Fruit fly (Drosophila melanogaster): ENCODE data around the gene CG13983.

The CG13983 gene

dm6 chr2L:6283376-6283775 is 19.1 kb upstream of the CG13983 start (continued):
- no peak for TF ChIP-seq amos (GFP tag; IDR thresholded peaks at IDR 0.05; ENCODE audit: partially characterized antibody)
- TF ChIP-seq CG13296 (GFP tag; optimal IDR thresholded peaks at IDR 0.05) = peak; percentile 11
- no peak for TF ChIP-seq GATAe (GFP tag; conservative IDR thresholded peaks at IDR 0.05)
- peak; percentile 57 for TF ChIP-seq nerfin-1 (tag; optimal IDR thresholded peaks at IDR 0.05)
- no peak for TF ChIP-seq hkb (optimal IDR thresholded peaks at IDR 0.05)
- 0 out of 2 replicates have a peak, but pooled peaks have one; percentile 23 for TF ChIP-seq hkb (GFP tag; IDR thresholded peaks at IDR 0.05)
- no peak for TF ChIP-seq pum (GFP tag; optimal IDR thresholded peaks at IDR 0.05)
- TF ChIP-seq Sry-δ (GFP tag; optimal IDR thresholded peaks at IDR 0.05) = no peak
- peak; percentile 14 for TF ChIP-seq Mes4 (GFP tag; optimal IDR thresholded peaks at IDR 0.05)
- TF ChIP-seq Drgx (GFP tag; IDR thresholded peaks at IDR 0.05) = no peak
- TF ChIP-seq br (optimal IDR thresholded peaks at IDR 0.05) = no peak
- TF ChIP-seq gsb-n (tag; optimal IDR thresholded peaks at IDR 0.05) = peak; percentile 61
- TF ChIP-seq CG11085 (GFP tag; IDR thresholded peaks at IDR 0.05) = no peak
- TF ChIP-seq twi (tag; optimal IDR thresholded peaks at IDR 0.05) = peak; percentile 20
- TF ChIP-seq prd (optimal IDR thresholded peaks at IDR 0.05) = no peak
- TF ChIP-seq prd (GFP tag; IDR thresholded peaks at IDR 0.05) = no peak
- TF ChIP-seq BtbVII (GFP tag; optimal IDR thresholded peaks at IDR 0.05) = peak; percentile 57
- peak; percentile 33 for TF ChIP-seq trem (tag; optimal IDR thresholded peaks at IDR 0.05)
- no peak for TF ChIP-seq CG30431 (GFP tag; optimal IDR thresholded peaks at IDR 0.05)
- peak; percentile 30 for TF ChIP-seq Fer2 (tag; optimal IDR thresholded peaks at IDR 0.05)
- TF ChIP-seq CG4820 (GFP tag; optimal IDR thresholded peaks at IDR 0.05) = no peak
- TF ChIP-seq CG12219 (GFP tag; optimal IDR thresholded peaks at IDR 0.05) = peak; percentile 40
- peak; percentile 57 for TF ChIP-seq dmrt99B (tag; optimal IDR thresholded peaks at IDR 0.05)
- 0 out of 2 replicates have a peak, but pooled peaks have one; percentile 45 for TF ChIP-seq ara (GFP tag; IDR thresholded peaks at IDR 0.05)
- peak; percentile 22 for TF ChIP-seq CTCF (GFP tag; optimal IDR thresholded peaks at IDR 0.05)
- TF ChIP-seq sqz (GFP tag; optimal IDR thresholded peaks at IDR 0.05) = peak; percentile 34
- peak; percentile 3 for TF ChIP-seq CG12299 (tag; optimal IDR thresholded peaks at IDR 0.05)
- no peak for TF ChIP-seq E2f2 (GFP tag; IDR thresholded peaks at IDR 0.05)
- no peak for TF ChIP-seq repo (GFP tag; optimal IDR thresholded peaks at IDR 0.05)
- peak; percentile 46 for TF ChIP-seq CG18262 (tag; optimal IDR thresholded peaks at IDR 0.05)
- TF ChIP-seq CG9817 (tag; optimal IDR thresholded peaks at IDR 0.05) = peak; percentile 37
- TF ChIP-seq YL-1 (GFP tag; optimal IDR thresholded peaks at IDR 0.05) = peak; percentile 22
- TF ChIP-seq aop (GFP tag; IDR thresholded peaks at IDR 0.05) = no peak
- TF ChIP-seq D19A (tag; optimal IDR thresholded peaks at IDR 0.05) = peak; percentile 13
- peak; percentile 48 for TF ChIP-seq CG11723 (GFP tag; optimal IDR thresholded peaks at IDR 0.05)
- peak; percentile 6; the same call in 1 of the 2 replicates for TF ChIP-seq E2f1 (GFP tag; IDR thresholded peaks at IDR 0.05)
- TF ChIP-seq toy (GFP tag; IDR thresholded peaks at IDR 0.05) = no peak
- TF ChIP-seq CG13424 (tag; optimal IDR thresholded peaks at IDR 0.05) = peak; percentile 42
- peak; percentile 33 for TF ChIP-seq CrebB (tag; optimal IDR thresholded peaks at IDR 0.05)
- TF ChIP-seq HHEX (GFP tag; optimal IDR thresholded peaks at IDR 0.05) = peak; percentile 49
- peak; percentile 85 for TF ChIP-seq Med (GFP tag)
- peak; percentile 34; the same call in 1 of the 2 replicates for TF ChIP-seq HLH3B (GFP tag; IDR thresholded peaks at IDR 0.05)
- peak; percentile 32 for TF ChIP-seq CG11504 (tag; optimal IDR thresholded peaks at IDR 0.05)
- peak; percentile 65 for TF ChIP-seq CG2875 (GFP tag; optimal IDR thresholded peaks at IDR 0.05)
- no peak for TF ChIP-seq slbo (GFP tag; IDR thresholded peaks at IDR 0.05)
- peak; percentile 21 for TF ChIP-seq Fer1 (GFP tag; optimal IDR thresholded peaks at IDR 0.05)
- TF ChIP-seq CG2712 (tag; optimal IDR thresholded peaks at IDR 0.05) = peak; percentile 51
- peak; percentile 86 for TF ChIP-seq sens (GFP tag)
- no peak for TF ChIP-seq otp (GFP tag; IDR thresholded peaks at IDR 0.05)
- peak; percentile 0 for TF ChIP-seq Nf-YB (GFP tag; optimal IDR thresholded peaks at IDR 0.05)
- TF ChIP-seq CG10431 (GFP tag; optimal IDR thresholded peaks at IDR 0.05) = peak; percentile 65
- TF ChIP-seq Hr78 (GFP tag; optimal IDR thresholded peaks at IDR 0.05) = peak in 1 of 2 experiments; percentile 69

Measured in whole organism, embryonic.